Fruit fly (Drosophila melanogaster) whole organism, embryonic: Measurements from ENCODE around the gene CG6790.

Source experiments
- Abd-B ChIP-seq: fragments of 200-800 bp; sonication (Bioruptor generic); optimal IDR thresholded peaks from 2 replicates; lab custom pipeline; 2018; ENCODE audit warnings: missing biosample characterization, mild to moderate bottlenecking, missing genetic modification characterization, moderate library complexity
- Aef1 ChIP-seq: fragments of 200-800 bp; sonication (Bioruptor generic); IDR thresholded peaks from 3 replicates; pipeline ENCODE4 v1.3.6; 2022; ENCODE audit warnings: missing biosample characterization, missing genetic modification characterization
- Antp ChIP-seq: fragments of 200-800 bp; sonication (Bioruptor generic); optimal IDR thresholded peaks from 3 replicates; lab custom pipeline; 2016; ENCODE audit warnings: missing biosample characterization, missing genetic modification characterization
- Asciz ChIP-seq: fragments of 200-800 bp; sonication (Bioruptor generic); optimal IDR thresholded peaks from 2 replicates; lab custom pipeline; 2017; ENCODE audit warnings: missing biosample characterization, mild to moderate bottlenecking, missing genetic modification characterization, missing genetic modification reagents
- Atf3 ChIP-seq: fragments of 200-800 bp; sonication (Bioruptor generic); optimal IDR thresholded peaks from 3 replicates; lab custom pipeline; 2016; ENCODE audit warnings: missing biosample characterization, missing genetic modification characterization
- Atf6 ChIP-seq: fragments of 200-800 bp; sonication (Bioruptor generic); IDR thresholded peaks from 2 replicates; pipeline ENCODE4 v1.3.6; 2022; ENCODE audit warnings: missing biosample characterization, missing genetic modification characterization
- Bgb ChIP-seq: fragments of 200-800 bp; sonication (Bioruptor generic); IDR thresholded peaks from 2 replicates; pipeline ENCODE4 v1.3.6; 2022; ENCODE audit warnings: missing biosample characterization, missing genetic modification characterization; ENCODE audit not compliant: partially characterized antibody
- CG11696 ChIP-seq: fragments of 200-800 bp; sonication (Bioruptor generic); IDR thresholded peaks from 2 replicates; pipeline ENCODE4 v1.3.6; 2022; ENCODE audit warnings: missing biosample characterization, missing genetic modification characterization
- CG13624 ChIP-seq: fragments of 200-800 bp; sonication (Bioruptor generic); optimal IDR thresholded peaks from 2 replicates; lab custom pipeline; 2016; ENCODE audit warnings: missing biosample characterization, missing genetic modification characterization
- CG16863 ChIP-seq: fragments of 200-800 bp; sonication (Bioruptor generic); optimal IDR thresholded peaks from 3 replicates; lab custom pipeline; 2016; ENCODE audit warnings: missing biosample characterization, missing genetic modification characterization
- CG17829 ChIP-seq: fragments of 200-800 bp; optimal IDR thresholded peaks from 2 replicates; lab custom pipeline; 2019; ENCODE audit warnings: missing biosample characterization, mild to moderate bottlenecking, missing genetic modification characterization, moderate library complexity
- CG1792 ChIP-seq: fragments of 200-800 bp; sonication (Bioruptor generic); optimal IDR thresholded peaks from 2 replicates; lab custom pipeline; 2016; ENCODE audit warnings: missing biosample characterization, missing genetic modification characterization
- CG2712 ChIP-seq: fragments of 200-800 bp; optimal IDR thresholded peaks from 3 replicates; lab custom pipeline; 2019; ENCODE audit warnings: missing biosample characterization, mild to moderate bottlenecking, missing genetic modification characterization, moderate library complexity
- CG30020 ChIP-seq: fragments of 200-800 bp; optimal IDR thresholded peaks from 2 replicates; lab custom pipeline; 2019; ENCODE audit warnings: missing biosample characterization, mild to moderate bottlenecking, missing genetic modification characterization, moderate library complexity
- CG30431 ChIP-seq: fragments of 200-800 bp; sonication (Bioruptor generic); optimal IDR thresholded peaks from 2 replicates; lab custom pipeline; 2017; ENCODE audit warnings: missing biosample characterization, missing genetic modification characterization
- CG3163 ChIP-seq: fragments of 200-800 bp; sonication (Bioruptor generic); optimal IDR thresholded peaks from 3 replicates; lab custom pipeline; 2016; ENCODE audit warnings: missing biosample characterization, missing genetic modification characterization
- CG34224 ChIP-seq: fragments of 200-800 bp; sonication (Bioruptor generic); IDR thresholded peaks from 3 replicates; pipeline ENCODE4 v1.3.6; 2022; ENCODE audit warnings: missing biosample characterization, missing genetic modification characterization; ENCODE audit not compliant: partially characterized antibody
- CG4707 ChIP-seq: fragments of 200-800 bp; sonication (Bioruptor generic); optimal IDR thresholded peaks from 2 replicates; lab custom pipeline; 2018; ENCODE audit warnings: missing biosample characterization, mild to moderate bottlenecking, missing genetic modification characterization, moderate library complexity
- CG6175 ChIP-seq: fragments of 200-800 bp; sonication (Bioruptor generic); IDR thresholded peaks from 3 replicates; pipeline ENCODE4 v1.3.6; 2022; ENCODE audit warnings: missing biosample characterization, missing genetic modification characterization
- CG6683 ChIP-seq: fragments of 200-800 bp; sonication (Bioruptor generic); optimal IDR thresholded peaks from 2 replicates; lab custom pipeline; 2017; ENCODE audit warnings: missing biosample characterization, mild to moderate bottlenecking, missing genetic modification characterization, missing genetic modification reagents
- CG8924 ChIP-seq: fragments of 200-800 bp; optimal IDR thresholded peaks from 3 replicates; lab custom pipeline; 2019; ENCODE audit warnings: missing biosample characterization, mild to moderate bottlenecking, missing genetic modification characterization, moderate library complexity
- Camta ChIP-seq: fragments of 200-800 bp; sonication (Bioruptor generic); optimal IDR thresholded peaks from 2 replicates; lab custom pipeline; 2016; ENCODE audit warnings: missing biosample characterization, missing genetic modification characterization
- D19A ChIP-seq: fragments of 200-800 bp; optimal IDR thresholded peaks from 3 replicates; lab custom pipeline; 2019; ENCODE audit warnings: missing biosample characterization, mild to moderate bottlenecking, missing genetic modification characterization, moderate library complexity
- Dbx ChIP-seq: fragments of 200-800 bp; sonication (Bioruptor generic); IDR thresholded peaks from 3 replicates; pipeline ENCODE4 v1.3.6; 2022; ENCODE audit warnings: missing biosample characterization, missing genetic modification characterization
- Deaf1 ChIP-seq: fragments of 200-800 bp; optimal IDR thresholded peaks from 3 replicates; lab custom pipeline; 2019; ENCODE audit warnings: missing biosample characterization, mild to moderate bottlenecking, missing genetic modification characterization, moderate library complexity
- Dfd ChIP-seq, 2 experiments: fragments of >200 bp; optimal IDR thresholded peaks; 2 replicates each; lab custom pipeline; 2017; ENCODE audit warnings: missing biosample characterization in 2 of 2, missing genetic modification characterization in 2 of 2
- Elba2 ChIP-seq: fragments of 200-800 bp; sonication (Bioruptor generic); optimal IDR thresholded peaks from 3 replicates; lab custom pipeline; 2016; ENCODE audit warnings: missing biosample characterization, missing genetic modification characterization
- Fer1 ChIP-seq: fragments of 200-800 bp; sonication (Bioruptor generic); optimal IDR thresholded peaks from 2 replicates; lab custom pipeline; 2017; ENCODE audit warnings: missing biosample characterization, mild to moderate bottlenecking, missing genetic modification characterization
- Fer3 ChIP-seq: fragments of 200-800 bp; sonication (Bioruptor generic); optimal IDR thresholded peaks from 2 replicates; lab custom pipeline; 2018; ENCODE audit warnings: missing biosample characterization, mild to moderate bottlenecking, missing genetic modification characterization, moderate library complexity
- HmgD ChIP-seq: fragments of 200-800 bp; sonication (Bioruptor generic); optimal IDR thresholded peaks from 3 replicates; lab custom pipeline; 2016; ENCODE audit warnings: missing biosample characterization, missing genetic modification characterization
- HmgZ ChIP-seq: fragments of 200-800 bp; sonication (Bioruptor generic); optimal IDR thresholded peaks from 2 replicates; lab custom pipeline; 2018; ENCODE audit warnings: missing biosample characterization, mild to moderate bottlenecking, missing genetic modification characterization
- NFAT ChIP-seq: fragments of 200-800 bp; sonication (Bioruptor generic); IDR thresholded peaks from 2 replicates; pipeline ENCODE4 v1.3.6; 2022; ENCODE audit warnings: missing biosample characterization, missing genetic modification characterization
- Oli ChIP-seq: fragments of 200-800 bp; sonication (Bioruptor generic); optimal IDR thresholded peaks from 2 replicates; lab custom pipeline; 2018; ENCODE audit warnings: missing biosample characterization, mild to moderate bottlenecking, missing genetic modification characterization, moderate library complexity
- Tbp ChIP-seq: fragments of >200 bp; optimal IDR thresholded peaks from 2 replicates; lab custom pipeline; 2018; ENCODE audit warnings: missing biosample characterization, missing genetic modification characterization
- chinmo ChIP-seq: fragments of 200-800 bp; sonication (Bioruptor generic); IDR thresholded peaks from 4 replicates; pipeline ENCODE4 v1.3.6; 2022; ENCODE audit warnings: missing biosample characterization, missing genetic modification characterization; ENCODE audit not compliant: partially characterized antibody
- chn ChIP-seq: fragments of 200-800 bp; sonication (Bioruptor generic); optimal IDR thresholded peaks from 2 replicates; lab custom pipeline; 2016; ENCODE audit warnings: missing biosample characterization, missing genetic modification characterization
- da ChIP-seq: fragments of 200-800 bp; sonication (Bioruptor generic); optimal IDR thresholded peaks from 2 replicates; lab custom pipeline; 2016; ENCODE audit warnings: missing biosample characterization, missing genetic modification characterization
- gem ChIP-seq: fragments of 200-800 bp; sonication (Bioruptor generic); optimal IDR thresholded peaks from 2 replicates; lab custom pipeline; 2019; ENCODE audit warnings: missing biosample characterization, mild to moderate bottlenecking, missing genetic modification characterization, moderate library complexity
- gro ChIP-seq: fragments of 200-800 bp; sonication (Bioruptor generic); optimal IDR thresholded peaks from 2 replicates; lab custom pipeline; 2016; ENCODE audit warnings: missing biosample characterization, missing genetic modification characterization
- h ChIP-seq: fragments of >200 bp; optimal IDR thresholded peaks from 2 replicates; lab custom pipeline; 2017
- ken ChIP-seq: fragments of 200-800 bp; sonication (Bioruptor generic); IDR thresholded peaks from 3 replicates; pipeline ENCODE4 v1.3.6; 2022; ENCODE audit warnings: missing biosample characterization, missing genetic modification characterization
- mirr ChIP-seq: fragments of 200-800 bp; sonication (Bioruptor generic); optimal IDR thresholded peaks from 3 replicates; lab custom pipeline; 2018; ENCODE audit warnings: missing biosample characterization, mild to moderate bottlenecking, missing genetic modification characterization
- nerfin-2 ChIP-seq: fragments of 200-800 bp; sonication (Bioruptor generic); IDR thresholded peaks from 2 replicates; pipeline ENCODE4 v1.3.6; 2022; ENCODE audit warnings: missing biosample characterization, missing genetic modification characterization; ENCODE audit not compliant: partially characterized antibody
- onecut ChIP-seq: fragments of 200-800 bp; sonication (Bioruptor generic); IDR thresholded peaks from 2 replicates; pipeline ENCODE4 v1.3.6; 2022; ENCODE audit warnings: missing biosample characterization, missing genetic modification characterization
- ranshi ChIP-seq: fragments of 200-800 bp; sonication (Bioruptor generic); IDR thresholded peaks from 2 replicates; pipeline ENCODE4 v1.3.6; 2022; ENCODE audit warnings: missing biosample characterization, missing genetic modification characterization
- sd ChIP-seq: fragments of 200-800 bp; sonication (Bioruptor generic); optimal IDR thresholded peaks from 3 replicates; lab custom pipeline; 2018; ENCODE audit warnings: missing biosample characterization, mild to moderate bottlenecking, missing genetic modification characterization, moderate library complexity
- sob ChIP-seq: fragments of 200-800 bp; sonication (Bioruptor generic); IDR thresholded peaks from 2 replicates; pipeline ENCODE4 v1.3.6; 2022; ENCODE audit warnings: missing biosample characterization, missing genetic modification characterization
- sug ChIP-seq: fragments of 200-800 bp; optimal IDR thresholded peaks from 2 replicates; lab custom pipeline; 2019; ENCODE audit warnings: missing biosample characterization, mild to moderate bottlenecking, missing genetic modification characterization, moderate library complexity
- tin ChIP-seq: fragments of 200-800 bp; sonication (Bioruptor generic); optimal IDR thresholded peaks from 3 replicates; lab custom pipeline; 2016; ENCODE audit warnings: missing biosample characterization, missing genetic modification characterization
- tup ChIP-seq: fragments of 200-800 bp; sonication (Bioruptor generic); optimal IDR thresholded peaks from 2 replicates; lab custom pipeline; 2016; ENCODE audit warnings: missing biosample characterization, mild to moderate bottlenecking, missing genetic modification characterization, moderate library complexity

The CG6790 gene

DNA sequence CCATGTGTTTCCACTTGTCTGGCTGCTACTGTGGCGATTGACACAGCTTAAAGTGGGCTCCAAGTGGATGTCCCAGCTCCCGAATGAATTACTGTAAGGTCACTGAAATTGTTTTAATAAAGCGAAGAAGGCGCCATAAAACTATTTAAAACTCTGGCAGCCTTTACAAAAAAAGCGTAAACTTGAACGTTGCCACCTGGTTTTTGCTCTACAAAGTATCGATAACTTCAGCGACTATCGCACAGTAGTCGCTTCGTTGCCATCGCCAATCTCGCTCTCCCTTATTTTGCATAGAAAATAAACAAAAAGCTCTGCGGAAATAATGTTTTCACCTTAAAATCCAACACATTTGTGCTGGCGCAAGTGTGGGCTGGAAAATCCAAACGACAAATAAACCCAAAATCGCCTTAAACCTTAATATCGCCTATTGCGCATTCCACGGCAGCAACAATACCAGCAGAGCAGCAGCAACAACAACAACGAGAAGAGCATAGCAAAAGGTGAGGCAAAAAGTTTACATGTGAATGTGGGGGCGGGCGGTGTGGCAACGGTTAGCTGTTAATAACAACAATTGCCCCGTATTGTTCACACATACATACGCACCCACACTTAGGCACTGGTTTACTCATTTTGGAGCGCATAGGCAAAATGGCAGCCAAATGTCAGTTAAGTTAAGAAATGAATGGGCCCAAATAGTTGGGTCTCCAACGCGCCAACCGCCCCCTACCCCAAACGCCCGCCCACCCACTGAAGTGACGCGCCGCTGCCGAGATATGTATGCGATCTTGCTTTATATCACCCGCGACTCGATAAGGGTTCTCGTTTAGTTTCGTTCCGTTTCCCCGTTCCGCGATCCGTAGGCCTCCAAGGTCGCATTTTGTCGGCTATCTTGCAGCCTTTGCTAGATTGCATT, 3.1 kb upstream of the CG6790 start, which contains the start of gene wkd (continued):
- TF ChIP-seq Bgb (peak; percentile 92), CG6175 (GFP tag; lab: Robert Waterston, UW) (no peak), CG2712 (no peak), CG11696 (GFP tag; lab: Robert Waterston, UW) (no peak), HmgD (GFP tag; lab: Kevin White, UChicago) (peak; percentile 66), Dfd (GFP tag; optimal IDR thresholded peaks at IDR 0.05; lab: Kevin White, UChicago) (no peak), D19A (tag; lab: Kevin White, UChicago) (no peak), ken (GFP tag; lab: Robert Waterston, UW) (no peak), da (GFP tag; lab: Kevin White, UChicago) (no peak), Asciz (no peak), CG8924 (tag; lab: Kevin White, UChicago) (no peak), h (lab: Kevin White, UChicago) (no peak), CG13624 (GFP tag; lab: Kevin White, UChicago) (no peak), Aef1 (GFP tag; lab: Robert Waterston, UW) (peak; percentile 67; the same call in 2 of the 3 replicates), Fer3 (tag; lab: Kevin White, UChicago) (no peak), Elba2 (GFP tag; lab: Kevin White, UChicago) (no peak), Deaf1 (tag; lab: Kevin White, UChicago) (no peak), Fer1 (no peak), CG6683 (GFP tag; lab: Kevin White, UChicago) (no peak), CG16863 (GFP tag; lab: Kevin White, UChicago) (no peak), CG17829 (tag; lab: Kevin White, UChicago) (peak; percentile 13), CG30431 (GFP tag; lab: Kevin White, UChicago) (no peak), sd (tag; lab: Kevin White, UChicago) (peak; percentile 45), Dbx (no peak), NFAT (GFP tag; lab: Robert Waterston, UW) (no peak), tin (GFP tag; lab: Kevin White, UChicago) (no peak), Abd-B (GFP tag; lab: Kevin White, UChicago) (peak; percentile 15), CG30020 (tag; lab: Kevin White, UChicago) (no peak), CG34224 (GFP tag; lab: Robert Waterston, UW) (peak; percentile 84), tup (GFP tag; lab: Kevin White, UChicago) (no peak), ranshi (GFP tag; lab: Robert Waterston, UW) (no peak), chn (no peak), chinmo (GFP tag; lab: Robert Waterston, UW) (peak; percentile 83; the same call in 3 of the 4 replicates), mirr (GFP tag; lab: Kevin White, UChicago) (peak; percentile 4), onecut (GFP tag; lab: Robert Waterston, UW) (no peak), Camta (GFP tag; lab: Kevin White, UChicago) (no peak), sob (GFP tag; lab: Robert Waterston, UW) (0 out of 2 replicates have a peak, but pooled peaks have one; percentile 31), Tbp (GFP tag; lab: Kevin White, UChicago) (no peak), Atf3 (GFP tag; lab: Kevin White, UChicago) (no peak), CG4707 (GFP tag; lab: Kevin White, UChicago) (no peak), CG3163 (GFP tag; lab: Kevin White, UChicago) (no peak), CG1792 (GFP tag; lab: Kevin White, UChicago) (no peak), Atf6 (GFP tag; lab: Robert Waterston, UW) (no peak), gem (tag; lab: Kevin White, UChicago) (no peak), HmgZ (peak; percentile 41), sug (tag; lab: Kevin White, UChicago) (peak; percentile 55), gro (GFP tag; lab: Kevin White, UChicago) (no peak), nerfin-2 (GFP tag; lab: Robert Waterston, UW) (peak; percentile 53; the same call in 1 of the 2 replicates), Antp (GFP tag; lab: Kevin White, UChicago) (no peak), Oli (tag; lab: Kevin White, UChicago) (no peak)
